Worm (Caenorhabditis elegans) whole organism, L3 larva: ENCODE data around the gene F35F10.13.

Experiments
- ceh-28 ChIP-seq: fragments of 150-350 bp; optimal IDR thresholded peaks from 2 replicates; lab custom pipeline; 2014; ENCODE audit warnings: missing biosample characterization, missing genetic modification reagents, missing genetic modification characterization
- elt-2 ChIP-seq: sonication (generic microtip); optimal IDR thresholded peaks from 2 replicates; lab custom pipeline; 2016; ENCODE audit warnings: missing genetic modification reagents, mild to moderate bottlenecking, missing genetic modification characterization, missing compliant biosample characterization
- fkh-10 ChIP-seq: sonication (generic microtip); optimal IDR thresholded peaks from 2 replicates; lab custom pipeline; 2017; ENCODE audit warnings: missing biosample characterization, missing genetic modification reagents, missing genetic modification characterization
- jun-1 ChIP-seq: fragments of 150-350 bp; optimal IDR thresholded peaks from 2 replicates; lab custom pipeline; 2014; ENCODE audit warnings: missing biosample characterization, missing genetic modification reagents, missing genetic modification characterization
- lin-15B ChIP-seq: fragments of 150-350 bp; optimal IDR thresholded peaks from 2 replicates; lab custom pipeline; 2014; ENCODE audit warnings: missing biosample characterization, missing genetic modification characterization
- nhr-11 ChIP-seq: fragments of 150-350 bp; optimal IDR thresholded peaks from 2 replicates; lab custom pipeline; 2014; ENCODE audit warnings: missing biosample characterization, missing genetic modification characterization
- skn-1 ChIP-seq: fragments of 150-350 bp; optimal IDR thresholded peaks from 2 replicates; lab custom pipeline; 2014; ENCODE audit warnings: missing biosample characterization, missing genetic modification characterization
- unc-62 ChIP-seq: fragments of 150-350 bp; sonication (generic microtip); optimal IDR thresholded peaks from 4 replicates; lab custom pipeline; 2014; ENCODE audit warnings: missing biosample characterization, missing genetic modification reagents, missing genetic modification characterization
- zag-1 ChIP-seq: fragments of 150-350 bp; optimal IDR thresholded peaks from 2 replicates; lab custom pipeline; 2014; ENCODE audit warnings: missing biosample characterization, missing genetic modification characterization
- ztf-4 ChIP-seq: fragments of 150-350 bp; optimal IDR thresholded peaks from 2 replicates; lab custom pipeline; 2014; ENCODE audit warnings: missing biosample characterization, missing genetic modification characterization

ce11 chrV:3332023-3332422 lies 13.1 kb upstream of the F35F10.13 start, which contains the start of gene C17B7.9:
- TF ChIP-seq ceh-28 (tag; lab: Kevin White, UChicago) = no peak
- no peak for TF ChIP-seq skn-1 (tag; lab: Kevin White, UChicago)
- no peak for TF ChIP-seq zag-1 (tag; lab: Kevin White, UChicago)
- TF ChIP-seq unc-62 (GFP tag; lab: Kevin White, UChicago) = no peak
- TF ChIP-seq lin-15B = no peak
- TF ChIP-seq elt-2 (tag; lab: Kevin White, UChicago) = no peak
- TF ChIP-seq ztf-4 (tag; lab: Kevin White, UChicago) = no peak
- no peak for TF ChIP-seq fkh-10 (GFP tag; lab: Kevin White, UChicago)
- no peak for TF ChIP-seq nhr-11 (tag; lab: Kevin White, UChicago)
- TF ChIP-seq jun-1 = no peak
